Fruit fly (Drosophila melanogaster) whole organism, adult: Measurements from ENCODE around the gene Pop4.

ENCODE experiments used
- CG11617 ChIP-seq: fragments of 200-800 bp; sonication (Bioruptor generic); optimal IDR thresholded peaks from 2 replicates; lab custom pipeline; 2017; ENCODE audit warnings: mild to moderate bottlenecking, missing biosample characterization, missing genetic modification reagents, missing genetic modification characterization
- CG1620 ChIP-seq: fragments of 200-800 bp; sonication (Bioruptor generic); optimal IDR thresholded peaks from 2 replicates; lab custom pipeline; 2016; ENCODE audit warnings: missing biosample characterization, missing genetic modification characterization
- CG33017 ChIP-seq: fragments of 200-800 bp; sonication (Bioruptor generic); optimal IDR thresholded peaks from 2 replicates; lab custom pipeline; 2018; ENCODE audit warnings: missing biosample characterization, mild to moderate bottlenecking, missing genetic modification characterization, moderate library complexity
- CG7045 ChIP-seq: fragments of 200-800 bp; sonication (Bioruptor generic); optimal IDR thresholded peaks from 2 replicates; lab custom pipeline; 2017; ENCODE audit warnings: missing biosample characterization, mild to moderate bottlenecking, missing genetic modification characterization
- CG7101 ChIP-seq: fragments of 200-800 bp; sonication (Bioruptor generic); optimal IDR thresholded peaks from 2 replicates; lab custom pipeline; 2018; ENCODE audit warnings: missing biosample characterization, mild to moderate bottlenecking, missing genetic modification characterization, moderate library complexity
- Crg-1 ChIP-seq: fragments of 200-800 bp; sonication (Bioruptor generic); optimal IDR thresholded peaks from 2 replicates; lab custom pipeline; 2016; ENCODE audit warnings: missing biosample characterization, missing genetic modification characterization
- Hr96 ChIP-seq: fragments of 200-800 bp; sonication (Bioruptor generic); optimal IDR thresholded peaks from 2 replicates; lab custom pipeline; 2016; ENCODE audit warnings: missing biosample characterization, missing genetic modification characterization
- Mnt ChIP-seq: fragments of 200-800 bp; sonication (Bioruptor generic); optimal IDR thresholded peaks from 2 replicates; lab custom pipeline; 2016; ENCODE audit warnings: missing biosample characterization, mild to moderate bottlenecking, missing genetic modification characterization
- kay ChIP-seq: fragments of 200-800 bp; sonication (Bioruptor generic); peaks from one replicate; lab custom pipeline; 2016; ENCODE audit warnings: missing biosample characterization, missing genetic modification characterization, borderline replicate concordance
- ovo ChIP-seq: fragments of 200-800 bp; sonication (Bioruptor generic); optimal IDR thresholded peaks from 2 replicates; lab custom pipeline; 2016; ENCODE audit warnings: missing biosample characterization, missing genetic modification characterization
- toe ChIP-seq: fragments of 200-800 bp; sonication (Bioruptor generic); optimal IDR thresholded peaks from 2 replicates; lab custom pipeline; 2016; ENCODE audit warnings: missing biosample characterization, missing genetic modification characterization

DNA sequence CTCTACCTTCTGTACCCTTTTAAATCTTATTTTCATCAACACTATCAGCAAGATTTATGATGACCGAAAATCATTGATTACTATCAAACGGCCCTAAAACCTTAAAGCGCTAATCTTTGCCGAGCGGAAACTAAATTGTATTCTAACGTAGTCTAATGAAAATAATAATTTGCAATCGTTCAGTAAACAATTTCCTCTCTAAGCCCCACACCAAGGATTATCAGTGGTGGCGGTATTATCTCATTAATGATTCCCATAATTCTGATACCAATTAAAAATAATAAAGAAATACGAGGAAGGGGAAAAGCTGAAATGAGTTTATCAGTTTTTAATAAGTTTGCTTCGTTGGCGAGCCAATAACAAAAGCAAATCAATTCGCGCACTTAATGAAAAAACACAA is 34.5 kb downstream of the Pop4 start:
- TF ChIP-seq ovo (GFP tag; lab: Kevin White, UChicago) = no peak
- no peak for TF ChIP-seq Crg-1 (GFP tag; lab: Kevin White, UChicago)
- TF ChIP-seq CG33017 = no peak
- no peak for TF ChIP-seq Hr96 (GFP tag; lab: Kevin White, UChicago)
- TF ChIP-seq kay = peak; percentile 43
- no peak for TF ChIP-seq CG11617 (GFP tag; lab: Kevin White, UChicago)
- TF ChIP-seq Mnt (GFP tag; lab: Kevin White, UChicago) = no peak
- no peak for TF ChIP-seq CG7101 (tag; lab: Kevin White, UChicago)
- TF ChIP-seq toe (GFP tag; lab: Kevin White, UChicago) = no peak
- no peak for TF ChIP-seq CG1620
- TF ChIP-seq CG7045 (GFP tag; lab: Kevin White, UChicago) = no peak
